Fruit fly (Drosophila melanogaster) whole organism, embryonic: ENCODE results near the gene solo.

Experiments
- ATbp ChIP-seq: fragments of 200-800 bp; sonication (Bioruptor generic); optimal IDR thresholded peaks from 2 replicates; lab custom pipeline; 2017; ENCODE audit warnings: missing biosample characterization, mild to moderate bottlenecking, missing genetic modification characterization, missing genetic modification reagents
- Abd-B ChIP-seq: fragments of 200-800 bp; sonication (Bioruptor generic); optimal IDR thresholded peaks from 2 replicates; lab custom pipeline; 2018; ENCODE audit warnings: missing biosample characterization, mild to moderate bottlenecking, missing genetic modification characterization, moderate library complexity
- BEAF-32 ChIP-seq: fragments of 200-800 bp; sonication (Bioruptor generic); optimal IDR thresholded peaks from 3 replicates; lab custom pipeline; 2017; ENCODE audit warnings: missing biosample characterization, missing genetic modification characterization, mild to moderate bottlenecking, moderate library complexity, missing genetic modification reagents
- Bteb2 ChIP-seq: fragments of 200-800 bp; sonication (Bioruptor generic); optimal IDR thresholded peaks from 2 replicates; lab custom pipeline; 2016; ENCODE audit warnings: missing biosample characterization, missing genetic modification characterization
- CG10267 ChIP-seq: fragments of 200-800 bp; sonication (Bioruptor generic); optimal IDR thresholded peaks from 2 replicates; lab custom pipeline; 2018; ENCODE audit warnings: missing biosample characterization, mild to moderate bottlenecking, missing genetic modification characterization, moderate library complexity
- CG11093 ChIP-seq: fragments of 200-800 bp; sonication (Bioruptor generic); IDR thresholded peaks from 3 replicates; pipeline ENCODE4 v1.3.6; 2022; ENCODE audit warnings: missing biosample characterization, missing genetic modification characterization
- CG12659 ChIP-seq: fragments of 200-800 bp; sonication (Bioruptor generic); optimal IDR thresholded peaks from 3 replicates; lab custom pipeline; 2017; ENCODE audit warnings: mild to moderate bottlenecking, missing biosample characterization, missing genetic modification reagents, missing genetic modification characterization
- CG13424 ChIP-seq: fragments of 200-800 bp; sonication (Bioruptor generic); optimal IDR thresholded peaks from 2 replicates; lab custom pipeline; 2019; ENCODE audit warnings: missing biosample characterization, mild to moderate bottlenecking, missing genetic modification characterization, moderate library complexity
- CG13624 ChIP-seq: fragments of 200-800 bp; sonication (Bioruptor generic); optimal IDR thresholded peaks from 2 replicates; lab custom pipeline; 2016; ENCODE audit warnings: missing biosample characterization, missing genetic modification characterization
- CG14860 ChIP-seq: fragments of 200-800 bp; sonication (Bioruptor generic); IDR thresholded peaks from 3 replicates; pipeline ENCODE4 v1.3.6; 2022; ENCODE audit warnings: missing biosample characterization, missing genetic modification characterization; ENCODE audit not compliant: partially characterized antibody
- CG15011 ChIP-seq: fragments of 200-800 bp; sonication (Bioruptor generic); optimal IDR thresholded peaks from 3 replicates; lab custom pipeline; 2018; ENCODE audit warnings: missing biosample characterization, mild to moderate bottlenecking, missing genetic modification characterization
- CG16813 ChIP-seq: fragments of 200-800 bp; sonication (Bioruptor generic); IDR thresholded peaks from 3 replicates; pipeline ENCODE4 v1.3.6; 2022; ENCODE audit warnings: missing biosample characterization, missing genetic modification characterization; ENCODE audit not compliant: partially characterized antibody
- CG16815 ChIP-seq: fragments of 200-800 bp; sonication (Bioruptor generic); optimal IDR thresholded peaks from 3 replicates; lab custom pipeline; 2017; ENCODE audit warnings: missing biosample characterization, mild to moderate bottlenecking, missing genetic modification characterization
- CG17361 ChIP-seq: fragments of 200-800 bp; sonication (Bioruptor generic); IDR thresholded peaks from 3 replicates; pipeline ENCODE4 v1.3.6; 2022; ENCODE audit warnings: missing biosample characterization, missing genetic modification characterization
- CG1832 ChIP-seq: fragments of 200-800 bp; sonication (Bioruptor generic); optimal IDR thresholded peaks from 2 replicates; lab custom pipeline; 2017; ENCODE audit warnings: missing biosample characterization, mild to moderate bottlenecking, missing genetic modification characterization, inconsistent platforms
- CG2199 ChIP-seq: fragments of 200-800 bp; sonication (Bioruptor generic); IDR thresholded peaks from 3 replicates; pipeline ENCODE4 v1.3.6; 2022; ENCODE audit warnings: missing biosample characterization, missing genetic modification characterization
- CG2889 ChIP-seq: fragments of 200-800 bp; sonication (Bioruptor generic); IDR thresholded peaks from 3 replicates; pipeline ENCODE4 v1.3.6; 2022; ENCODE audit warnings: missing biosample characterization, missing genetic modification characterization
- CG31441 ChIP-seq: fragments of 200-800 bp; sonication (Bioruptor generic); IDR thresholded peaks from 2 replicates; pipeline ENCODE4 v1.3.6; 2022; ENCODE audit warnings: missing biosample characterization, missing genetic modification characterization
- CG3163 ChIP-seq: fragments of 200-800 bp; sonication (Bioruptor generic); optimal IDR thresholded peaks from 3 replicates; lab custom pipeline; 2016; ENCODE audit warnings: missing biosample characterization, missing genetic modification characterization
- CG3281 ChIP-seq: fragments of 200-800 bp; sonication (Bioruptor generic); optimal IDR thresholded peaks from 3 replicates; lab custom pipeline; 2017; ENCODE audit warnings: missing biosample characterization, mild to moderate bottlenecking, missing genetic modification characterization
- CG34224 ChIP-seq: fragments of 200-800 bp; sonication (Bioruptor generic); IDR thresholded peaks from 3 replicates; pipeline ENCODE4 v1.3.6; 2022; ENCODE audit warnings: missing biosample characterization, missing genetic modification characterization; ENCODE audit not compliant: partially characterized antibody
- CG3847 ChIP-seq: fragments of 200-800 bp; sonication (Bioruptor generic); IDR thresholded peaks from 2 replicates; pipeline ENCODE4 v1.3.6; 2022; ENCODE audit warnings: missing biosample characterization, missing genetic modification characterization
- CG4360 ChIP-seq: fragments of 200-800 bp; sonication (Bioruptor generic); IDR thresholded peaks from 2 replicates; pipeline ENCODE4 v1.3.6; 2022; ENCODE audit warnings: missing biosample characterization, missing genetic modification characterization
- CG7357 ChIP-seq: fragments of 200-800 bp; sonication (Bioruptor generic); IDR thresholded peaks from 3 replicates; pipeline ENCODE4 v1.3.6; 2022; ENCODE audit warnings: missing biosample characterization, missing genetic modification characterization
- CG7987 ChIP-seq: fragments of 200-800 bp; sonication (Bioruptor generic); optimal IDR thresholded peaks from 2 replicates; lab custom pipeline; 2018; ENCODE audit warnings: missing biosample characterization, mild to moderate bottlenecking, missing genetic modification characterization, moderate library complexity
- CG9609 ChIP-seq: fragments of 200-800 bp; sonication (Bioruptor generic); optimal IDR thresholded peaks from 3 replicates; lab custom pipeline; 2016; ENCODE audit warnings: missing biosample characterization, missing genetic modification characterization
- Dbx ChIP-seq: fragments of 200-800 bp; sonication (Bioruptor generic); IDR thresholded peaks from 3 replicates; pipeline ENCODE4 v1.3.6; 2022; ENCODE audit warnings: missing biosample characterization, missing genetic modification characterization
- Dp ChIP-seq: fragments of 200-800 bp; sonication (Bioruptor generic); optimal IDR thresholded peaks from 2 replicates; lab custom pipeline; 2018; ENCODE audit warnings: missing biosample characterization, mild to moderate bottlenecking, missing genetic modification characterization, moderate library complexity
- HmgD ChIP-seq: fragments of 200-800 bp; sonication (Bioruptor generic); optimal IDR thresholded peaks from 3 replicates; lab custom pipeline; 2016; ENCODE audit warnings: missing biosample characterization, missing genetic modification characterization
- MTF-1 ChIP-seq: fragments of 200-800 bp; sonication (Bioruptor generic); optimal IDR thresholded peaks from 2 replicates; lab custom pipeline; 2018; ENCODE audit warnings: missing biosample characterization, mild to moderate bottlenecking, missing genetic modification characterization, borderline replicate concordance
- NFAT ChIP-seq: fragments of 200-800 bp; sonication (Bioruptor generic); IDR thresholded peaks from 2 replicates; pipeline ENCODE4 v1.3.6; 2022; ENCODE audit warnings: missing biosample characterization, missing genetic modification characterization
- Rfx ChIP-seq: fragments of 200-800 bp; sonication (Bioruptor generic); IDR thresholded peaks from 2 replicates; pipeline ENCODE4 v1.3.6; 2022; ENCODE audit warnings: missing biosample characterization, missing genetic modification characterization
- Sox100B ChIP-seq: fragments of 200-800 bp; sonication (Bioruptor generic); optimal IDR thresholded peaks from 3 replicates; lab custom pipeline; 2018; ENCODE audit warnings: missing biosample characterization, mild to moderate bottlenecking, missing genetic modification characterization
- Tbp ChIP-seq: fragments of >200 bp; optimal IDR thresholded peaks from 2 replicates; lab custom pipeline; 2018; ENCODE audit warnings: missing biosample characterization, missing genetic modification characterization
- Xbp1 ChIP-seq: fragments of 200-800 bp; sonication (Bioruptor generic); optimal IDR thresholded peaks from 3 replicates; lab custom pipeline; 2016; ENCODE audit warnings: missing biosample characterization, mild to moderate bottlenecking, missing genetic modification characterization
- amos ChIP-seq: fragments of 200-800 bp; sonication (Bioruptor generic); IDR thresholded peaks from 2 replicates; pipeline ENCODE4 v1.3.6; 2022; ENCODE audit warnings: missing biosample characterization, missing genetic modification characterization; ENCODE audit not compliant: partially characterized antibody
- chn ChIP-seq: fragments of 200-800 bp; sonication (Bioruptor generic); optimal IDR thresholded peaks from 2 replicates; lab custom pipeline; 2016; ENCODE audit warnings: missing biosample characterization, missing genetic modification characterization
- da ChIP-seq: fragments of 200-800 bp; sonication (Bioruptor generic); optimal IDR thresholded peaks from 2 replicates; lab custom pipeline; 2016; ENCODE audit warnings: missing biosample characterization, missing genetic modification characterization
- esg ChIP-seq: fragments of 200-800 bp; sonication (Bioruptor generic); conservative IDR thresholded peaks from 2 replicates; pipeline ENCODE4 v1.3.6; 2022; ENCODE audit warnings: missing biosample characterization, missing genetic modification characterization
- fru ChIP-seq: fragments of >200 bp; optimal IDR thresholded peaks from 2 replicates; lab custom pipeline; 2017
- gro ChIP-seq: fragments of 200-800 bp; sonication (Bioruptor generic); optimal IDR thresholded peaks from 2 replicates; lab custom pipeline; 2016; ENCODE audit warnings: missing biosample characterization, missing genetic modification characterization
- hbn ChIP-seq: fragments of 200-800 bp; sonication (Bioruptor generic); IDR thresholded peaks from 2 replicates; pipeline ENCODE4 v1.3.6; 2022; ENCODE audit warnings: missing biosample characterization, missing genetic modification characterization; ENCODE audit not compliant: partially characterized antibody
- her ChIP-seq: fragments of 200-800 bp; sonication (Bioruptor generic); optimal IDR thresholded peaks from 2 replicates; lab custom pipeline; 2016; ENCODE audit warnings: missing biosample characterization, missing genetic modification characterization
- jumu ChIP-seq: fragments of 200-800 bp; sonication (Bioruptor generic); optimal IDR thresholded peaks from 3 replicates; lab custom pipeline; 2016; ENCODE audit warnings: missing biosample characterization, missing genetic modification characterization
- kah ChIP-seq: fragments of 200-800 bp; sonication (Bioruptor generic); optimal IDR thresholded peaks from 2 replicates; lab custom pipeline; 2018; ENCODE audit warnings: missing biosample characterization, mild to moderate bottlenecking, missing genetic modification characterization
- lbe ChIP-seq: fragments of 200-800 bp; sonication (Bioruptor generic); optimal IDR thresholded peaks from 2 replicates; lab custom pipeline; 2016; ENCODE audit warnings: missing biosample characterization, mild to moderate bottlenecking, missing genetic modification characterization
- luna ChIP-seq: fragments of 200-800 bp; sonication (Bioruptor generic); optimal IDR thresholded peaks from 2 replicates; lab custom pipeline; 2016; ENCODE audit warnings: missing biosample characterization, missing genetic modification characterization
- mam ChIP-seq: fragments of 200-800 bp; sonication (Bioruptor generic); optimal IDR thresholded peaks from 3 replicates; lab custom pipeline; 2016; ENCODE audit warnings: missing biosample characterization, missing genetic modification characterization
- run ChIP-seq: fragments of 200-800 bp; sonication (Bioruptor generic); optimal IDR thresholded peaks from 3 replicates; lab custom pipeline; 2018; ENCODE audit warnings: missing biosample characterization, mild to moderate bottlenecking, missing genetic modification characterization
- usp ChIP-seq: fragments of >200 bp; optimal IDR thresholded peaks from 2 replicates; lab custom pipeline; 2017; ENCODE audit warnings: missing biosample characterization, missing genetic modification characterization

Gene solo

dm6 chr2L:15113234-15113916 lies 51.9 kb downstream of the solo start, which contains the start of gene stc (continued):
- no peak for TF ChIP-seq CG4360
- no peak for TF ChIP-seq Sox100B (GFP tag; lab: Kevin White, UChicago)
- TF ChIP-seq CG12659 (GFP tag; lab: Kevin White, UChicago): peak; percentile 83
- 0 out of 2 replicates have a peak, but pooled peaks have one; percentile 33 for TF ChIP-seq CG31441 (GFP tag; lab: Robert Waterston, UW)
- TF ChIP-seq da: peak; percentile 32
- TF ChIP-seq HmgD (GFP tag; lab: Kevin White, UChicago): peak; percentile 82
- TF ChIP-seq jumu: peak; percentile 3
- peak; percentile 56; the same call in 2 of the 3 replicates for TF ChIP-seq Dbx (GFP tag; lab: Robert Waterston, UW)
- peak; percentile 69; the same call in 2 of the 3 replicates for TF ChIP-seq CG2199 (GFP tag; lab: Robert Waterston, UW)
- no peak for TF ChIP-seq kah (GFP tag; lab: Kevin White, UChicago)
- no peak for TF ChIP-seq fru (lab: Kevin White, UChicago)
- TF ChIP-seq CG15011: no peak
- peak; percentile 70 for TF ChIP-seq hbn (GFP tag; lab: Robert Waterston, UW)
- TF ChIP-seq CG17361 (GFP tag; lab: Robert Waterston, UW): no peak
- TF ChIP-seq NFAT: peak; percentile 58; the same call in 1 of the 2 replicates
- TF ChIP-seq Abd-B: peak; percentile 51
- peak; percentile 44 for TF ChIP-seq Bteb2 (GFP tag; lab: Kevin White, UChicago)
- peak; percentile 75 for TF ChIP-seq BEAF-32 (GFP tag; lab: Kevin White, UChicago)
- TF ChIP-seq CG7357 (GFP tag; lab: Robert Waterston, UW): no peak
- TF ChIP-seq Rfx (GFP tag; lab: Robert Waterston, UW): peak; percentile 70
- no peak for TF ChIP-seq CG16815 (GFP tag; lab: Kevin White, UChicago)
- peak; percentile 31 for TF ChIP-seq CG9609
- TF ChIP-seq CG2889 (GFP tag; lab: Robert Waterston, UW): no peak
- TF ChIP-seq gro (GFP tag; lab: Kevin White, UChicago): peak; percentile 9
- peak; percentile 19 for TF ChIP-seq CG13424
- no peak for TF ChIP-seq esg (GFP tag; lab: Robert Waterston, UW)
- TF ChIP-seq lbe (GFP tag; lab: Kevin White, UChicago): peak; percentile 47
- TF ChIP-seq CG13624 (GFP tag; lab: Kevin White, UChicago): peak; percentile 74
- TF ChIP-seq CG11093 (GFP tag; lab: Robert Waterston, UW): no peak
- TF ChIP-seq CG7987: peak; percentile 68
- TF ChIP-seq CG14860 (GFP tag; lab: Robert Waterston, UW): peak; percentile 28; the same call in 2 of the 3 replicates
- peak; percentile 75 for TF ChIP-seq CG16813 (GFP tag; lab: Robert Waterston, UW)
- peak; percentile 68 for TF ChIP-seq Xbp1 (GFP tag; lab: Kevin White, UChicago)
- no peak for TF ChIP-seq run (tag; lab: Kevin White, UChicago)
- TF ChIP-seq mam (GFP tag; lab: Kevin White, UChicago): peak; percentile 52
- no peak for TF ChIP-seq usp (GFP tag; lab: Kevin White, UChicago)
- TF ChIP-seq CG10267 (tag; lab: Kevin White, UChicago): peak; percentile 92
- TF ChIP-seq amos: peak; percentile 75
- peak; percentile 65 for TF ChIP-seq MTF-1
- TF ChIP-seq chn: peak; percentile 51
- no peak for TF ChIP-seq CG1832
- no peak for TF ChIP-seq Tbp (GFP tag; lab: Kevin White, UChicago)
- TF ChIP-seq her (GFP tag; lab: Kevin White, UChicago): peak; percentile 62
- TF ChIP-seq CG3847: peak; percentile 85
- TF ChIP-seq Dp (GFP tag; lab: Kevin White, UChicago): peak; percentile 70
- TF ChIP-seq ATbp: no peak
- peak; percentile 65 for TF ChIP-seq CG34224
- TF ChIP-seq CG3281: no peak
- TF ChIP-seq luna (GFP tag; lab: Kevin White, UChicago): peak; percentile 14
- peak; percentile 45 for TF ChIP-seq CG3163 (GFP tag; lab: Kevin White, UChicago)
